Fruit fly (Drosophila melanogaster) whole organism: ENCODE measurements around the gene Boh1.

Experiments used
- Dll ChIP-seq: fragments of >200 bp; optimal IDR thresholded peaks from 2 replicates; lab custom pipeline; 2017
- EcR ChIP-seq, 2 experiments: fragments of >200 bp; optimal IDR thresholded peaks; 2 replicates each; lab custom pipeline; 2017; ENCODE audit warnings: missing biosample characterization in 2 of 2, missing genetic modification characterization in 2 of 2, missing genetic modification reagents in 2 of 2
- pan ChIP-seq: fragments of >200 bp; optimal IDR thresholded peaks from 2 replicates; lab custom pipeline; 2017
- psq ChIP-seq: fragments of >200 bp; optimal IDR thresholded peaks from 2 replicates; lab custom pipeline; 2017
- usp ChIP-seq: fragments of >200 bp; optimal IDR thresholded peaks from 2 replicates; lab custom pipeline; 2017; ENCODE audit warnings: missing biosample characterization, missing genetic modification characterization, mixed read lengths

DNA sequence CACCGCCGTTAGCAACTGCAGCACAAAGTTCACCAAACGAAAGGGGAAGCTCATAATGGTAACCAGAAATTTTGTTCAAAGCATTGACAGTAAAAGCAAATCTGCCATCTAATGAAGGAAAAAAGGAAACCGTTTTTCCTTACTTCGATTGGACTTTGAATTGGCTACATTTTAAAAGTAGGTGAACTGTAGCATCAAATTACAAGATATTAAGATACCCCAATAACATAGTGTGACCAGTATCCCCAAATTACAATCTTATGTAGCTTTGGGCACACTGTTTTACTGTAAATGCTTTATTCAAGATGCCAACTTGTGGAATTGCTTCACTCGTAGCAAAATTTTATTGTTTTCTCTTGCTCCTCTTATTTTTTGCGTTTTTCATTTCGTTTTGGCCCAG lies 47.0 kb downstream of the Boh1 start, which contains the start of gene CG12426:
- TF ChIP-seq psq, result no peak
- TF ChIP-seq EcR (GFP tag; optimal IDR thresholded peaks at IDR 0.05; lab: Kevin White, UChicago), result no peak
- no peak for TF ChIP-seq pan (lab: Kevin White, UChicago)
- TF ChIP-seq Dll (lab: Kevin White, UChicago), result no peak
- TF ChIP-seq usp (GFP tag; lab: Kevin White, UChicago), result no peak
